Worm (Caenorhabditis elegans) whole organism, mixed stage, embryonic: ENCODE results near the gene marc-5.

Experiments
- ces-1 ChIP-seq: fragments of 150-350 bp; optimal IDR thresholded peaks from 2 replicates; lab custom pipeline; 2014; ENCODE audit warnings: missing biosample characterization, missing genetic modification reagents, missing genetic modification characterization
- lin-32 ChIP-seq: fragments of 200-800 bp; sonication (Bioruptor generic); optimal IDR thresholded peaks from 2 replicates; lab custom pipeline; 2018; ENCODE audit warnings: mild to moderate bottlenecking, missing genetic modification characterization, missing compliant biosample characterization
- lsy-2 ChIP-seq: fragments of 150-350 bp; optimal IDR thresholded peaks from 2 replicates; lab custom pipeline; 2014; ENCODE audit warnings: missing biosample characterization, missing genetic modification characterization
- nhr-12 ChIP-seq: fragments of 150-350 bp; optimal IDR thresholded peaks from 2 replicates; lab custom pipeline; 2014; ENCODE audit warnings: missing biosample characterization, missing genetic modification characterization
- nhr-76 ChIP-seq: sonication (generic microtip); optimal IDR thresholded peaks from 2 replicates; lab custom pipeline; 2017; ENCODE audit warnings: missing biosample characterization, missing genetic modification characterization
- pha-4 ChIP-seq: fragments of 150-350 bp; optimal IDR thresholded peaks from 2 replicates; lab custom pipeline; 2018; ENCODE audit warnings: missing biosample characterization, missing genetic modification reagents, missing genetic modification characterization
- unc-62 ChIP-seq: fragments of 150-350 bp; optimal IDR thresholded peaks from 2 replicates; lab custom pipeline; 2014; ENCODE audit warnings: missing biosample characterization, missing genetic modification reagents, missing genetic modification characterization
- ztf-11 ChIP-seq: fragments of 150-350 bp; optimal IDR thresholded peaks from 2 replicates; lab custom pipeline; 2014; ENCODE audit warnings: missing biosample characterization, missing genetic modification characterization

ce11 chrII:12341566-12342223 lies 37.6 kb downstream of the marc-5 start:
- no peak for TF ChIP-seq nhr-76 (tag; lab: Kevin White, UChicago)
- no peak for TF ChIP-seq ztf-11 (tag; lab: Kevin White, UChicago)
- no peak for TF ChIP-seq unc-62
- no peak for TF ChIP-seq ces-1 (GFP tag; lab: Kevin White, UChicago)
- no peak for TF ChIP-seq nhr-12 (tag; lab: Kevin White, UChicago)
- no peak for TF ChIP-seq pha-4 (tag; lab: Kevin White, UChicago)
- TF ChIP-seq lsy-2 (tag; lab: Kevin White, UChicago), result no peak
- TF ChIP-seq lin-32 (GFP tag; lab: Kevin White, UChicago), result no peak
